Worm (Caenorhabditis elegans) whole organism, early embryonic: ENCODE data around the gene R09A8.1.
"Not testable (repeated sequence)": the region's sequence is repeated elsewhere in the genome, so short reads cannot be mapped to it uniquely, and the experiment has no call there.

ENCODE experiments used
- ama-1 ChIP-seq: fragments of 150-350 bp; optimal IDR thresholded peaks from 2 replicates; lab custom pipeline; 2014
- tbx-37 ChIP-seq: fragments of 200-800 bp; sonication (Bioruptor generic); conservative IDR thresholded peaks from 2 replicates; pipeline ENCODE4 v1.3.6; 2022; ENCODE audit warnings: missing genetic modification reagents, missing genetic modification characterization, missing compliant biosample characterization
- tra-4 ChIP-seq: sonication (generic microtip); optimal IDR thresholded peaks from 2 replicates; lab custom pipeline; 2017; ENCODE audit warnings: missing genetic modification characterization, missing compliant biosample characterization

ce11 chrX:12613451-12613850 is at the start of gene R09A8.1:
- not testable (repeated sequence) for TF ChIP-seq ama-1 (lab: Kevin White, UChicago); tra-4 (tag; lab: Kevin White, UChicago); tbx-37 (GFP tag; lab: Robert Waterston, UW)
